Worm (Caenorhabditis elegans) whole organism, L3 larva: ENCODE results near the gene wrt-7.

ENCODE experiments used
- R02D3.7 ChIP-seq: fragments of 150-350 bp; optimal IDR thresholded peaks from 2 replicates; lab custom pipeline; 2014; ENCODE audit warnings: missing biosample characterization, missing genetic modification characterization
- ZK546.5 ChIP-seq: sonication (generic microtip); optimal IDR thresholded peaks from 2 replicates; lab custom pipeline; 2017; ENCODE audit warnings: missing biosample characterization, missing genetic modification characterization
- ama-1 ChIP-seq: fragments of 150-350 bp; optimal IDR thresholded peaks from 2 replicates; lab custom pipeline; 2018
- ceh-16 ChIP-seq: sonication (generic microtip); optimal IDR thresholded peaks from 2 replicates; lab custom pipeline; 2017; ENCODE audit warnings: missing biosample characterization, missing genetic modification characterization
- ceh-82 ChIP-seq: fragments of 150-350 bp; optimal IDR thresholded peaks from 2 replicates; lab custom pipeline; 2014; ENCODE audit warnings: missing biosample characterization, missing genetic modification characterization
- ceh-9 ChIP-seq: sonication (generic microtip); optimal IDR thresholded peaks from 2 replicates; lab custom pipeline; 2018; ENCODE audit warnings: missing biosample characterization, missing genetic modification characterization
- daf-12 ChIP-seq: fragments of 150-350 bp; optimal IDR thresholded peaks from 2 replicates; lab custom pipeline; 2014; ENCODE audit warnings: missing biosample characterization, missing genetic modification reagents, missing genetic modification characterization
- egl-27 ChIP-seq: sonication (generic microtip); optimal IDR thresholded peaks from 4 replicates; lab custom pipeline; 2017; ENCODE audit warnings: missing biosample characterization, missing genetic modification reagents, missing genetic modification characterization
- egl-5 ChIP-seq: fragments of 150-350 bp; optimal IDR thresholded peaks from 2 replicates; lab custom pipeline; 2017; ENCODE audit warnings: missing biosample characterization, missing genetic modification reagents, missing genetic modification characterization, inconsistent platforms
- elt-2 ChIP-seq: sonication (generic microtip); optimal IDR thresholded peaks from 2 replicates; lab custom pipeline; 2016; ENCODE audit warnings: missing genetic modification reagents, mild to moderate bottlenecking, missing genetic modification characterization, missing compliant biosample characterization
- eor-1 ChIP-seq, 2 experiments: fragments of 150-350 bp; optimal IDR thresholded peaks; 2 replicates each; lab custom pipeline; 2014 to 2018; ENCODE audit warnings: missing biosample characterization in 2 of 2, missing genetic modification characterization in 2 of 2
- fkh-2 ChIP-seq: fragments of 150-350 bp; optimal IDR thresholded peaks from 2 replicates; lab custom pipeline; 2014; ENCODE audit warnings: missing biosample characterization, missing genetic modification reagents, missing genetic modification characterization
- hmg-11 ChIP-seq: sonication (generic microtip); optimal IDR thresholded peaks from 2 replicates; lab custom pipeline; 2016; ENCODE audit warnings: missing genetic modification characterization, missing compliant biosample characterization
- jun-1 ChIP-seq: fragments of 150-350 bp; optimal IDR thresholded peaks from 2 replicates; lab custom pipeline; 2014; ENCODE audit warnings: missing biosample characterization, missing genetic modification reagents, missing genetic modification characterization
- lin-39 ChIP-seq: fragments of 150-350 bp; optimal IDR thresholded peaks from 2 replicates; lab custom pipeline; 2018; ENCODE audit warnings: missing biosample characterization, missing genetic modification reagents, missing genetic modification characterization
- mdl-1 ChIP-seq: fragments of 150-350 bp; optimal IDR thresholded peaks from 2 replicates; lab custom pipeline; 2014; ENCODE audit warnings: missing biosample characterization, missing genetic modification characterization
- mml-1 ChIP-seq: fragments of 150-350 bp; sonication (generic microtip); optimal IDR thresholded peaks from 3 replicates; lab custom pipeline; 2014; ENCODE audit warnings: missing biosample characterization, missing genetic modification characterization
- nhr-12 ChIP-seq: fragments of 150-350 bp; optimal IDR thresholded peaks from 2 replicates; lab custom pipeline; 2014; ENCODE audit warnings: missing biosample characterization, missing genetic modification characterization
- nhr-237 ChIP-seq: fragments of 150-350 bp; optimal IDR thresholded peaks from 2 replicates; lab custom pipeline; 2014; ENCODE audit warnings: missing biosample characterization, missing genetic modification characterization
- nhr-28 ChIP-seq: fragments of 150-350 bp; optimal IDR thresholded peaks from 2 replicates; lab custom pipeline; 2014; ENCODE audit warnings: missing biosample characterization, missing genetic modification characterization
- nhr-43 ChIP-seq: sonication (generic microtip); optimal IDR thresholded peaks from 2 replicates; lab custom pipeline; 2016; ENCODE audit warnings: mild to moderate bottlenecking, missing genetic modification characterization, missing compliant biosample characterization; ENCODE audit not compliant: poor library complexity, severe bottlenecking
- nhr-67 ChIP-seq: fragments of 150-350 bp; optimal IDR thresholded peaks from 2 replicates; lab custom pipeline; 2014; ENCODE audit warnings: missing biosample characterization, missing genetic modification characterization
- nhr-77 ChIP-seq: fragments of 150-350 bp; optimal IDR thresholded peaks from 2 replicates; lab custom pipeline; 2014; ENCODE audit warnings: missing biosample characterization, missing genetic modification characterization
- pha-4 ChIP-seq: fragments of 150-350 bp; optimal IDR thresholded peaks from 2 replicates; lab custom pipeline; 2014; ENCODE audit warnings: missing biosample characterization, missing genetic modification reagents, missing genetic modification characterization
- pqm-1 ChIP-seq: fragments of 150-350 bp; optimal IDR thresholded peaks from 2 replicates; lab custom pipeline; 2017; ENCODE audit warnings: missing biosample characterization, missing genetic modification characterization, inconsistent platforms
- sea-2 ChIP-seq: fragments of 150-350 bp; sonication (generic microtip); optimal IDR thresholded peaks from 4 replicates; lab custom pipeline; 2014; ENCODE audit warnings: missing biosample characterization, missing genetic modification reagents, missing genetic modification characterization
- skn-1 ChIP-seq: fragments of 150-350 bp; optimal IDR thresholded peaks from 2 replicates; lab custom pipeline; 2014; ENCODE audit warnings: missing biosample characterization, missing genetic modification characterization
- tbx-2 ChIP-seq: sonication (generic microtip); optimal IDR thresholded peaks from 2 replicates; lab custom pipeline; 2016; ENCODE audit warnings: mild to moderate bottlenecking, missing genetic modification characterization, missing compliant biosample characterization
- unc-39 ChIP-seq: sonication (generic microtip); optimal IDR thresholded peaks from 4 replicates; lab custom pipeline; 2017; ENCODE audit warnings: missing biosample characterization, missing genetic modification characterization
- unc-62 ChIP-seq: fragments of 150-350 bp; sonication (generic microtip); optimal IDR thresholded peaks from 4 replicates; lab custom pipeline; 2014; ENCODE audit warnings: missing biosample characterization, missing genetic modification reagents, missing genetic modification characterization
- zag-1 ChIP-seq: fragments of 150-350 bp; optimal IDR thresholded peaks from 2 replicates; lab custom pipeline; 2014; ENCODE audit warnings: missing biosample characterization, missing genetic modification characterization
- ztf-4 ChIP-seq: fragments of 150-350 bp; optimal IDR thresholded peaks from 2 replicates; lab custom pipeline; 2014; ENCODE audit warnings: missing biosample characterization, missing genetic modification characterization

Gene wrt-7

DNA sequence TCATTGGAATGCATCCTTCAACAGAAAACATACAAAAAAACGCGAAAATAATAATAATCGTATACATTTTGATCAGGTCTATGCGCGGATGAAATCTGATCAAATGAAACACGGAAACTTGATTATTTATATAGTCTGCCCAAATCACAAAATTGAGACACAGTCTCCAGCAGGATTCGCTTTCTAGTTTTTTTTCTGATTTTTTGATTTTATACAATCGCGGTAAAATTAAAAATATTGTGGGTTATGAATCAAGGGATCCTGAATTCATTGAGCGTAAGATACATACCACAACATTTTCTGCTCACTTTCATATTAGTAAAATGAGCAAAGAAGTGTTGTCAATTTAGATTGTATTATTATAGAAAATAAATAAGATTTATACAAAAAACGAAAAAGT lies 11.7 kb upstream of the wrt-7 start, which contains the start of gene clec-230:
TSS of gene clec-230 (minus strand) at position 101 of the 400 bp plus-strand sequence.
- TF ChIP-seq fkh-2 (tag; lab: Kevin White, UChicago) (no peak), R02D3.7 (tag; lab: Kevin White, UChicago) (no peak), ZK546.5 (tag; lab: Kevin White, UChicago) (no peak)

DNA sequence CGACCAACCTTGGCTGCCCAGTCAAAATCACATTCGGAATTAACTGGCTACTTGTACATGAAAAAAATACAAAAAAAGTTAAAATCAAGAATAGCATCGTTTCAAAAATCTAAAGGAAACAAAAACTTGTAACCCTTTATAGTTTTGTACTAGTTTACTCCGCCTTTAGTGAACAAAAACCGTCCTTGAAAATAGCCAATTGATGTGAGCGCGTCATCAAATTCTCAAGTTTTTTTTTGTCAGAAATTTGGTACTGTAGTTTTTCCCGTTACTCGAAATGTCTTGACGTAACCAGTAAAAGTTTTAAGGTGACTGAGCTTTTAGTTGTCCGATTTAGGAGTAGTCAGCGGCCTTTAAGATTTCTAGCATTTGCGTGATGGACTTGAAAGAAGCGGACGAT lies 10.0 kb upstream of the wrt-7 start, which contains the start of gene C29F3.3:
TSS of gene C29F3.3 (minus strand) at position 101 of the 400 bp plus-strand sequence.
- TF ChIP-seq daf-12 (tag; lab: Kevin White, UChicago): no peak
- no peak for TF ChIP-seq unc-39 (tag; lab: Kevin White, UChicago)
- no peak for TF ChIP-seq nhr-43 (tag; lab: Kevin White, UChicago)
- TF ChIP-seq zag-1 (tag; lab: Kevin White, UChicago): no peak
- TF ChIP-seq egl-27: no peak
- TF ChIP-seq hmg-11 (tag; lab: Kevin White, UChicago): no peak
- TF ChIP-seq unc-62 (GFP tag; lab: Kevin White, UChicago): no peak
- no peak for TF ChIP-seq nhr-12
- no peak for TF ChIP-seq ama-1

DNA sequence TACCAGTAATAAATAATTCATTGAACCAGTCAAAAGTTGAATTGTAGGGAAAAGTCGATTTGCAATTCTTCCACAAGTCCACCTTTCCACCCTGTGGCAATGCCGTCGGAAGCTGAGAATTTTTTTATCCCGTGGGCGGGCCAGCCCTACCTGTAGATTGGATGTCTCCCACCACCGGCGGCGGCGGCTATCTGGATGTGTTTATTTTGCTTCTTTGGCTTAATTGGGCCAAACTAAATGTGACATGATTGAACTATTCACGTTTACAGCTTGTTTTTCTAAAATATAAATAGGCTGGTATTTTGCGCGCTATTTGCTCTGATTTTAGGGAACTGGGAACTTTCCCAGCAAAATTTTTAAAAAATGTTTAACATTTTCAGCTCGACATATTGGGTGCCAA lies 7.2 kb upstream of the wrt-7 start, which contains the start of gene wrt-8:
TSS of gene wrt-8 (minus strand) at position 101 of the 400 bp plus-strand sequence.
- no peak for TF ChIP-seq skn-1
- no peak for TF ChIP-seq jun-1 (tag; lab: Kevin White, UChicago)
- no peak for TF ChIP-seq hmg-11 (tag; lab: Kevin White, UChicago)
- TF ChIP-seq ceh-9: no peak
- no peak for TF ChIP-seq zag-1 (tag; lab: Kevin White, UChicago)
- TF ChIP-seq R02D3.7 (tag; lab: Kevin White, UChicago): no peak
- no peak for TF ChIP-seq ceh-16
- TF ChIP-seq unc-62 (GFP tag; lab: Kevin White, UChicago): no peak
- no peak for TF ChIP-seq ama-1
- no peak for TF ChIP-seq pha-4
- TF ChIP-seq pqm-1 (tag; lab: Kevin White, UChicago): no peak
- no peak for TF ChIP-seq nhr-237 (tag; lab: Kevin White, UChicago)
- TF ChIP-seq, all 47 proteins: peak for 0

ce11 chrV:15341404-15341803 lies 4.1 kb upstream of the wrt-7 start, which contains the start of gene clec-229:
TSS of gene clec-229 (minus strand) at chrV:15341504.
- TF ChIP-seq ama-1 (no peak), sea-2 (GFP tag; lab: Kevin White, UChicago) (no peak), hmg-11 (tag; lab: Kevin White, UChicago) (no peak), ceh-9 (no peak), mdl-1 (tag; lab: Kevin White, UChicago) (no peak), nhr-43 (tag; lab: Kevin White, UChicago) (no peak), unc-62 (GFP tag; lab: Kevin White, UChicago) (no peak), nhr-28 (tag; lab: Kevin White, UChicago) (no peak), ZK546.5 (tag; lab: Kevin White, UChicago) (no peak), egl-5 (tag; lab: Kevin White, UChicago) (no peak), pqm-1 (tag; lab: Kevin White, UChicago) (no peak), zag-1 (tag; lab: Kevin White, UChicago) (no peak), eor-1 (tag; optimal IDR thresholded peaks at IDR 0.05; lab: Kevin White, UChicago) (no peak), lin-39 (no peak), mml-1 (no peak), ztf-4 (tag; lab: Kevin White, UChicago) (no peak), daf-12 (tag; lab: Kevin White, UChicago) (no peak), ceh-82 (tag; lab: Kevin White, UChicago) (no peak), elt-2 (tag; lab: Kevin White, UChicago) (no peak)

DNA sequence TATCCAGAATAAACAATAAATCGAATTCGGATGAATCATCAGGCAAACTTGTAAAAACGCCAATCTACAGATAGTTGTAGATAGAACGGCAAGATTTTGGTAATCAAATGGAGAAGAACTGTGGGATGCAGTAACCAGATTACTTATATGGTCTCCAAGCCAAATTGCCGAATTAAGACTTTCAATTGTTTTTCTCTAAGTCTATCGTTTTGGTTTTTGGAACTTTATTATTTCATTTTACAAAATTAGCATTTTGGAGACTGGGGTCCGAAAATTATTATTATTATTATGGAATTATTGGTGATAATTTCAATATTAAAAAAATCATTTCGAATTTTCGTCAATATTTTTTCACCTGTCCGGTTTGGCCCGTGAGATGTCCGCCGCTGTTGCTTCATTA lies 2.1 kb upstream of the wrt-7 start, which contains the start of gene clec-228:
TSS of gene clec-228 (minus strand) at position 101 of the 400 bp plus-strand sequence.
- TF ChIP-seq nhr-77 (no peak), ceh-16 (no peak), unc-39 (tag; lab: Kevin White, UChicago) (no peak), jun-1 (tag; lab: Kevin White, UChicago) (no peak), nhr-67 (tag; lab: Kevin White, UChicago) (no peak), hmg-11 (tag; lab: Kevin White, UChicago) (no peak), tbx-2 (no peak), ama-1 (no peak)
